Fruit fly (Drosophila melanogaster): Measurements from ENCODE around the gene CG43245.

DNA sequence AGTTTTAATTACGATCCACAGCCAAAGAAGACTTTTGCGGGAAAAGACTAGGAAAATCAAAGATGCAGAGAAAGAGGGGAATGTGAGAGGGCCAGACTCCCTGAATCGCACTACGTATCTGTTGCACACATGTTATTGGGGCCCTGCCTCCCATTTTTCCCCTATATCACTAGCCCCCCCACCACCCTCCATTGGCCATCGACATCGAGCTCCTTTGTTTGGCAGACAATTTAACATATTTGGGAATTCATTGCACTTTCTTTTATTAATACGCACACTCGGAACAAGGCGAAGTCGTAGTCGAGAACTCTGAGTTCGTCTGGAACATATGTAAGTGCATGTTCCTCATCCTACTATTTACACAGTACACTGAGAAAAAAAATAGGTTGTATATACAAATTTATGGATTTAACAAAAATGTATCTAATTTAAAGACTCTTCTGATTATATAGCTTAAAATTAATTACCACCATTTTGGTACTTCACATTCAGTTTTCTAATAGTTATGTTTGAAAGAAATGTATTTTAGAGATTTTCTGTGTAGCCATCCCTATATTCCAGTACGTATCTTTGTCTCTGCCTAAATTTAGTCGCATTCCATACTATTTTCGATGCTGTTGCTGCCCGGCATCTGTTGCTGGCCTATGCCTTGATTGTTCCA is 11.4 kb downstream of the CG43245 start:
- TF ChIP-seq CG8478 (optimal IDR thresholded peaks at IDR 0.05) (no peak), CTCF (optimal IDR thresholded peaks at IDR 0.05) (no peak)
